Worm (Caenorhabditis elegans): ENCODE measurements around the gene str-222.

The str-222 gene

DNA sequence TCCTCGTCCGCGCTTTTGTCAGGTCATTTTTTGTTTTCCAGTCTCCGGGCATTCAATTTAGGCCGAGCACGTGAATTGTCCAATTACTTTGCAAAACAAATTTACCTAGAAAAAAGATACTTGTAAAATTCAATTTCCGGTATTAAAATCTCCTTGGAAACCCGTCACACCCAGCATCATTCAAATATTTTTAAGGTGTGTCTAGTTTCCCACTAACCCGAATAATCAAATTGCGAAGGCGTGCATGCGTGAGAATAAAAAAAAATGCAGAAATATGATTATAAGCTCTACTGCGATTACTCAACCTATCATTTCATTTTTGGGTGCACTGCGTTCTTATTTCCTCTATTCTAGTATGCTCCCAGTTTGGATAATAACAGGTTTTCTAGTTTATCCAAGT lies 18.9 kb downstream of the str-222 start, which contains the start of gene irld-11:
irld-11 (plus strand) TSS at position 301 of the 400 bp plus-strand sequence.
- TF ChIP-seq skn-1 (tag; optimal IDR thresholded peaks at IDR 0.05) (no peak), jun-1 (tag; optimal IDR thresholded peaks at IDR 0.05) (no peak), snpc-4 (tag; optimal IDR thresholded peaks at IDR 0.05) (no peak), unc-62 (GFP tag; optimal IDR thresholded peaks at IDR 0.05) (no peak), R02D3.7 (tag; optimal IDR thresholded peaks at IDR 0.05) (no peak), hmg-11 (tag; optimal IDR thresholded peaks at IDR 0.05) (no peak), ama-1 (optimal IDR thresholded peaks at IDR 0.05) (no peak), nfya-1 (tag; optimal IDR thresholded peaks at IDR 0.05; ENCODE audit: insufficient read depth) (no peak), lin-15B (tag; optimal IDR thresholded peaks at IDR 0.05) (no peak), ceh-82 (tag; optimal IDR thresholded peaks at IDR 0.05) (no peak), ztf-11 (tag; optimal IDR thresholded peaks at IDR 0.05) (no peak)

DNA sequence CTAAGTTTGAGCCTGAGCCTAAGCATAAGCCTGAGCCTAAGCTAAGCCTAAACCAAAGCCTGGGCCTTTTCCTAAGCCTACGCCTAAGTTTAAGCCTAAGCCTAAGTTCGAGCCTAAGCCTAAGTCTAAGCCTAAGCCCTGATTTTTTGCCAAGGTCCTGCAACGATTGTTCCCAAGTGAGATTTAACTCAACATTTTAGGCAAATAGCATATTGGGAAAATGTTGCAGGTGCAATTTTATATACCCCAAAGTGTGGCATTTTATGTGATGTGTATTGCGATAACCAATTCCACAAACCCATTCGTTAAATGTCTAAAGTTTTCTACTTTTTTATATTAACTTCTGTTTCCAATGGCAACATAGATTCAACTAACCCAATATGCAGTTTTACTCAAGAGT lies 26.3 kb downstream of the str-222 start, which contains the start of gene irld-40:
irld-40 (plus strand) TSS at position 301 of the 400 bp plus-strand sequence.
- TF ChIP-seq nhr-11 (tag; optimal IDR thresholded peaks at IDR 0.05) (peak; percentile 1), pqm-1 (tag; optimal IDR thresholded peaks at IDR 0.05) (no peak)

DNA sequence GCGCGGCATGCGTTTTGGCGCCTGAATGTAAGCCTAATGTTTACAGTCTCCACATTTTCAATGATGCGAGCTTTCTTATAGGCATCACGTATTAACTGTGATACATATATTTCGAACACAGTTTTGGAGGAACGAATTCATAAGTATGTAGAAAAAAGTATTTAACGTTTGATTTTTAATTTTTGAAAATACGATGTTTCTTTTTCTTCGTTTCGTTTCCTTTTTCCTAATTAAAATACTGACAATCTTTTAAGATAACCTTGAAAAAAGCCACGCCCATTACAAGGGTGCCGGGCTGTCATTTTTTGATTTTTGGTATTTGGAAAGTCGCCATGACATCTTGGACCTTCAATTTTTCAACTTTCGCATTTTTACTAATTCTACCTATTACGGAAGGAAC lies 29.0 kb downstream of the str-222 start, which contains the start of gene K04F1.9:
K04F1.9 (plus strand) TSS at position 301 of the 400 bp plus-strand sequence.
- no peak for TF ChIP-seq jun-1 (tag; optimal IDR thresholded peaks at IDR 0.05)
- no peak for TF ChIP-seq pha-4 (tag; optimal IDR thresholded peaks at IDR 0.05)
- no peak for TF ChIP-seq nhr-76 (tag; optimal IDR thresholded peaks at IDR 0.05)
- TF ChIP-seq elt-3 (tag; optimal IDR thresholded peaks at IDR 0.05): no peak

DNA sequence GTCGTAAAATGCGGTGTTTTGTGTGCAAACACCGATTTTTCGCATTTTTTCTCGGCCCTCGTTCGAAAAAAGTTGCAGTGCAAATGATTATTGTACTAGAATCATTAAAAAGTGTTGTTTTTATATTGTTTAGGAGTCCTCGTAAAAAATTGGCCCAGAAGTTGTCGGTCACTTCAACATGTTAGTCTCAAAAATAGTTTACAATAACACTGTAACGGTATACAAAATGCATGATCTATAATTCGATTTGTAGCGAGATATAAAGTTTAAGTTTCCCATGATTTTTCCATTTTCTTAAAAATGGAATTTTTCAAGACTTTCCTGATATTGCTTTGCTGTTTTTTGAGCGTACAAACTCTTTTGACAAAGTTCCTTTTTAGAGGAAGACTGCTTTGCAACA lies 30.9 kb downstream of the str-222 start, which contains the start of gene K04F1.8:
K04F1.8 (plus strand) TSS at position 301 of the 400 bp plus-strand sequence.
- TF ChIP-seq aly-2 (tag; optimal IDR thresholded peaks at IDR 0.05) (no peak), R02D3.7 (tag; optimal IDR thresholded peaks at IDR 0.05) (no peak)

DNA sequence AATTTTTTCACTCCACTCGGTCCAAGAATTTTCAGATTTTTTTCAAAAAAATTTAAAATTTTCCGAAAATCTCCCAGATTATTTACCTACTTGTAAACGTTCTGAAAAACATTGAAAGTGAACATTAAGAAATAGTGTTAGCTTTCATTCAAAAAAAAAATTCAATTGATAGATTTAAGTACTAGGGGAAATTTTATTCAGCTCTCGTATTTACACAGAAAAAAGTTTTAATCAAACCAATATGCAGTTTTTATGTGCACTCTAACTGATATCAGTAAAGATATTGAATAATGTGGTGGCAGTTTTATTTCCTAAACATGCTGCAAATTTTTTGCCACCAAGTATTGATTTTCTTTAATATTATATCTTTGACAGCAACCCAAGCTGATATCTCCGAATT lies 32.3 kb downstream of the str-222 start, which contains the start of gene irld-42:
irld-42 (plus strand) TSS at position 301 of the 400 bp plus-strand sequence.
- no peak for TF ChIP-seq egl-27 (tag; optimal IDR thresholded peaks at IDR 0.05)
- TF ChIP-seq ceh-16 (tag; optimal IDR thresholded peaks at IDR 0.05): no peak
- TF ChIP-seq lsy-12 (tag; optimal IDR thresholded peaks at IDR 0.05): no peak

DNA sequence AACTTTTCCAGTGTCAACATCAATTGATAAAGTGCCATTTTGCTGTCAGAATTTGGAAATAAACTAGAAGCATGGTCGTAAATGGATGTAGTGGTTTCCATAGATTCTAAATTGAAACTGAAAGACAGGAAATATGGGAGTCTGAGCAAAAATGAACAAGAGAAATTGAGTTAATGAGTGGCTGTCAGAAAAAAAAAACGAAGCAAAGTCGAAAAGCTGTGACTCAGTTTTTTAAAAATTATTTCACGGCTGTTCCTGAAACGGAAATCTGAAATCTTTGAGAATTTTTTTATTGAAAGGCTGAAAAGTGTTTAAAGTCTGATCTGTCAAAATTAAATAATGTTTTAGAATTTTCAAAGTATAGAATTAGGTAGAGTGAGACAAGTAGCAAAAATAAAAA lies 42.3 kb downstream of the str-222 start, which contains the start of gene srw-98:
srw-98 (minus strand) TSS at position 101 of the 400 bp plus-strand sequence.
- no peak for TF ChIP-seq egl-27 (tag; optimal IDR thresholded peaks at IDR 0.05)
- no peak for TF ChIP-seq hmg-11 (tag; optimal IDR thresholded peaks at IDR 0.05)
- TF ChIP-seq ztf-11 (tag; optimal IDR thresholded peaks at IDR 0.05): no peak
- TF ChIP-seq unc-39 (tag; optimal IDR thresholded peaks at IDR 0.05): no peak
- TF ChIP-seq skn-1 (tag; optimal IDR thresholded peaks at IDR 0.05): no peak
- no peak for TF ChIP-seq ceh-16 (tag; optimal IDR thresholded peaks at IDR 0.05)
- no peak for TF ChIP-seq lin-39 (tag; optimal IDR thresholded peaks at IDR 0.05)
- no peak for TF ChIP-seq ceh-82 (tag; optimal IDR thresholded peaks at IDR 0.05)
- no peak for TF ChIP-seq snpc-4 (tag; optimal IDR thresholded peaks at IDR 0.05)
- TF ChIP-seq unc-62 (GFP tag; optimal IDR thresholded peaks at IDR 0.05): no peak
- TF ChIP-seq ceh-9 (tag; optimal IDR thresholded peaks at IDR 0.05): no peak
- TF ChIP-seq lsy-12 (tag; optimal IDR thresholded peaks at IDR 0.05): no peak
- TF ChIP-seq nhr-77 (tag; optimal IDR thresholded peaks at IDR 0.05): no peak
- TF ChIP-seq pqm-1 (tag; optimal IDR thresholded peaks at IDR 0.05): no peak
- TF ChIP-seq elt-3 (tag; optimal IDR thresholded peaks at IDR 0.05): no peak
- TF ChIP-seq nhr-25 (tag; optimal IDR thresholded peaks at IDR 0.05): no peak
- TF ChIP-seq ceh-28 (tag; optimal IDR thresholded peaks at IDR 0.05): no peak
- no peak for TF ChIP-seq fkh-10 (GFP tag; optimal IDR thresholded peaks at IDR 0.05)

DNA sequence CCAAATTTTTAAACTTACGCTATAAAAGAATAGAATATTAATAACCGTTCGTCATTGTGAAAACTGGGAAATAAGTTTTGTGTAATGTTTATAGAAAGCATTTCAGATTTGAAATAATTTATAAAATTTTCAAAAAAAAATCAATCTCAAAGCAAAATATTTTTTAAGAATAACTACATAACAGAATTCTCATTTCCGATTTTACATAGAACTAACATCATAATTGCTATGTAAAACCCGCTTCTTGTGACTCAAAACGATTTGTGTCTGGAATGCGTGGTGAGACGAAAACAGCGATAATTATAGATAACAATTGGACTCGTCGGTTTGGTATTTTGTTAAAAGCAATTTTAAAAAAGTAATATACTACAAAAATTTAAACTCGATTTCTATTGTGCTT lies 44.8 kb downstream of the str-222 start, which contains the start of gene srw-91:
srw-91 (minus strand) TSS at position 101 of the 400 bp plus-strand sequence.
- TF ChIP-seq jun-1 (tag; optimal IDR thresholded peaks at IDR 0.05): no peak
- TF ChIP-seq elt-2 (tag; optimal IDR thresholded peaks at IDR 0.05): no peak
- no peak for TF ChIP-seq pha-4 (tag; optimal IDR thresholded peaks at IDR 0.05)
- no peak for TF ChIP-seq lin-39 (tag; optimal IDR thresholded peaks at IDR 0.05)
- TF ChIP-seq ceh-82 (tag; optimal IDR thresholded peaks at IDR 0.05): no peak
- no peak for TF ChIP-seq nhr-77 (tag; optimal IDR thresholded peaks at IDR 0.05)
- no peak for TF ChIP-seq nhr-25 (tag; optimal IDR thresholded peaks at IDR 0.05)
- no peak for TF ChIP-seq aly-2 (tag; optimal IDR thresholded peaks at IDR 0.05)
- TF ChIP-seq tbx-2 (tag; optimal IDR thresholded peaks at IDR 0.05): no peak
- no peak for TF ChIP-seq nhr-11 (tag; optimal IDR thresholded peaks at IDR 0.05)
- no peak for TF ChIP-seq nhr-76 (tag; optimal IDR thresholded peaks at IDR 0.05)
- TF ChIP-seq sea-2 (GFP tag; optimal IDR thresholded peaks at IDR 0.05): no peak
